Worm (Caenorhabditis elegans) whole organism, L1 larva: ENCODE results near the gene pigq-1.

Source experiments
- nhr-77 ChIP-seq: fragments of 150-350 bp; optimal IDR thresholded peaks from 2 replicates; lab custom pipeline; 2014; ENCODE audit warnings: missing biosample characterization, missing genetic modification characterization
- skn-1 ChIP-seq: fragments of 150-350 bp; optimal IDR thresholded peaks from 2 replicates; lab custom pipeline; 2014; ENCODE audit warnings: missing biosample characterization, missing genetic modification characterization
- sox-4 ChIP-seq: sonication (generic microtip); optimal IDR thresholded peaks from 2 replicates; lab custom pipeline; 2016; ENCODE audit warnings: missing genetic modification characterization, missing compliant biosample characterization

DNA sequence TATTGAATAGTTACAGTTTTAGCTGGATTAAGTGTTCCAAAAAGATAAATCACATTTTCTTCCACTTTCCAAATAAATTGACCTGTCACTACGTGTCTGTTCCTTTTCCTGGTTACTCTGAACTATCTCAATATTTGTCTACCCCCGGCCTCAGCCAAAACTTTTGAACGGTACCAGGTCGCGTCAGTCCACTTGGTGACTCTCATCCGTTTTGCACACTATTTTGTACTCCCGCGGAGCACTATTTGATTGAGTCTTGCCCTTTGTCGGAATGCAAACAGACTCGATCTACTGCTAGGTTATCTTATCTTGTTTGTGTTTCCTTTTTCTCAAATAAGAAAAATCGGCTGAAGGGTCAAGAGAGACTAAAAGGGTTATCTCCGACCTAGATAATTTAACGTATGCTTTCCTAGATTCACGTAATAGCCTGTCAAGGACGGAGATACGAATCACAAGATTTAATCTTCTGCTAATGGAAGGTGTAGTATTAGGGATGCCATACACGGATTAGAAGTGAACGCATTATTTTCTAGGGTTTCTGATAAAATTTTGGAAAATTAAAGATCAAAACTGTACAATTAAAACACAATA lies 27.0 kb downstream of the pigq-1 start:
- TF ChIP-seq skn-1, result no peak
- TF ChIP-seq nhr-77 (tag; lab: Kevin White, UChicago), result no peak
- TF ChIP-seq sox-4 (tag; lab: Kevin White, UChicago), result no peak
